Fruit fly (Drosophila melanogaster) whole organism, embryonic: ENCODE data around the gene EMC5.
A peak's percentile ranks its signal among the peaks of the same experiment; 100 is the strongest.

Source experiments
- Awh ChIP-seq: fragments of 200-800 bp; sonication (Bioruptor generic); IDR thresholded peaks from 2 replicates; pipeline ENCODE4, ENCODE4 v1.3.6; 2022; ENCODE audit warnings: missing biosample characterization, missing genetic modification characterization
- Bdp1 ChIP-seq: fragments of 200-800 bp; sonication (Bioruptor generic); optimal IDR thresholded peaks from 3 replicates; lab custom pipeline; 2016; ENCODE audit warnings: missing biosample characterization, missing genetic modification characterization
- CG10431 ChIP-seq: fragments of 200-800 bp; sonication (Bioruptor generic); optimal IDR thresholded peaks from 3 replicates; lab custom pipeline; 2018; ENCODE audit warnings: missing biosample characterization, mild to moderate bottlenecking, missing genetic modification characterization
- CG11696 ChIP-seq: fragments of 200-800 bp; sonication (Bioruptor generic); IDR thresholded peaks from 2 replicates; pipeline ENCODE4 v1.3.6; 2022; ENCODE audit warnings: missing biosample characterization, missing genetic modification characterization
- CG13775 ChIP-seq: fragments of 200-800 bp; sonication (Bioruptor generic); optimal IDR thresholded peaks from 3 replicates; lab custom pipeline; 2017; ENCODE audit warnings: missing biosample characterization, mild to moderate bottlenecking, missing genetic modification characterization
- CG14667 ChIP-seq: fragments of 200-800 bp; sonication (Bioruptor generic); IDR thresholded peaks from 2 replicates; pipeline ENCODE4 v1.3.6; 2022; ENCODE audit warnings: missing biosample characterization, missing genetic modification characterization
- CG17328 ChIP-seq: fragments of 200-800 bp; sonication (Bioruptor generic); IDR thresholded peaks from 2 replicates; pipeline ENCODE4 v1.3.6; 2022; ENCODE audit warnings: missing biosample characterization, missing genetic modification characterization
- CG17802 ChIP-seq: fragments of 200-800 bp; sonication (Bioruptor generic); optimal IDR thresholded peaks from 2 replicates; lab custom pipeline; 2018; ENCODE audit warnings: missing biosample characterization, mild to moderate bottlenecking, missing genetic modification characterization, moderate library complexity
- CG30020 ChIP-seq: fragments of 200-800 bp; optimal IDR thresholded peaks from 2 replicates; lab custom pipeline; 2019; ENCODE audit warnings: missing biosample characterization, mild to moderate bottlenecking, missing genetic modification characterization, moderate library complexity
- CG4820 ChIP-seq: fragments of 200-800 bp; sonication (Bioruptor generic); optimal IDR thresholded peaks from 3 replicates; lab custom pipeline; 2016; ENCODE audit warnings: missing biosample characterization, missing genetic modification characterization
- CG6765 ChIP-seq: fragments of 200-800 bp; sonication (Bioruptor generic); optimal IDR thresholded peaks from 3 replicates; lab custom pipeline; 2017; ENCODE audit warnings: missing biosample characterization, mild to moderate bottlenecking, missing genetic modification characterization
- CG6791 ChIP-seq: fragments of 200-800 bp; sonication (Bioruptor generic); IDR thresholded peaks from 3 replicates; pipeline ENCODE4 v1.3.6; 2022; ENCODE audit warnings: missing biosample characterization, missing genetic modification characterization; ENCODE audit not compliant: partially characterized antibody
- CG7556 ChIP-seq: fragments of 200-800 bp; sonication (Bioruptor generic); optimal IDR thresholded peaks from 2 replicates; lab custom pipeline; 2017; ENCODE audit warnings: missing biosample characterization, mild to moderate bottlenecking, missing genetic modification characterization
- CG7987 ChIP-seq: fragments of 200-800 bp; sonication (Bioruptor generic); optimal IDR thresholded peaks from 2 replicates; lab custom pipeline; 2018; ENCODE audit warnings: missing biosample characterization, mild to moderate bottlenecking, missing genetic modification characterization, moderate library complexity
- CG8388 ChIP-seq: fragments of 200-800 bp; sonication (Bioruptor generic); optimal IDR thresholded peaks from 2 replicates; lab custom pipeline; 2019; ENCODE audit warnings: missing biosample characterization, mild to moderate bottlenecking, missing genetic modification characterization, moderate library complexity
- CG9817 ChIP-seq: fragments of 200-800 bp; sonication (Bioruptor generic); optimal IDR thresholded peaks from 2 replicates; lab custom pipeline; 2018; ENCODE audit warnings: missing biosample characterization, mild to moderate bottlenecking, missing genetic modification characterization, moderate library complexity
- Camta ChIP-seq: fragments of 200-800 bp; sonication (Bioruptor generic); optimal IDR thresholded peaks from 2 replicates; lab custom pipeline; 2016; ENCODE audit warnings: missing biosample characterization, missing genetic modification characterization
- D ChIP-seq, 2 experiments: fragments of 200-800 bp in 1 of 2; fragments of >200 bp in 1 of 2; sonication (Bioruptor generic) in 1 of 2; optimal IDR thresholded peaks; 2 replicates in 1 of 2; 3 replicates in 1 of 2; lab custom pipeline; 2017; ENCODE audit warnings: mild to moderate bottlenecking in 1 of 2, missing biosample characterization in 1 of 2, missing genetic modification characterization in 1 of 2, missing genetic modification reagents in 1 of 2
- D19A ChIP-seq: fragments of 200-800 bp; optimal IDR thresholded peaks from 3 replicates; lab custom pipeline; 2019; ENCODE audit warnings: missing biosample characterization, mild to moderate bottlenecking, missing genetic modification characterization, moderate library complexity
- Eip74EF ChIP-seq, 2 experiments: fragments of 200-800 bp in 1 of 2; fragments of >200 bp in 1 of 2; sonication (Bioruptor generic) in 1 of 2; optimal IDR thresholded peaks; 2 replicates each; lab custom pipeline; 2017 to 2019; ENCODE audit warnings: missing biosample characterization in 2 of 2, missing genetic modification characterization in 2 of 2, mild to moderate bottlenecking in 1 of 2, moderate library complexity in 1 of 2
- Fer2 ChIP-seq: fragments of 200-800 bp; sonication (Bioruptor generic); optimal IDR thresholded peaks from 2 replicates; lab custom pipeline; 2018; ENCODE audit warnings: missing biosample characterization, mild to moderate bottlenecking, missing genetic modification characterization, moderate library complexity
- Gug ChIP-seq: fragments of 200-800 bp; sonication (Bioruptor generic); IDR thresholded peaks from 4 replicates; pipeline ENCODE4 v1.3.6; 2022; ENCODE audit warnings: missing biosample characterization, missing genetic modification characterization
- Hey ChIP-seq: fragments of 200-800 bp; sonication (Bioruptor generic); optimal IDR thresholded peaks from 3 replicates; lab custom pipeline; 2018; ENCODE audit warnings: missing biosample characterization, mild to moderate bottlenecking, missing genetic modification characterization
- Jarid2 ChIP-seq: fragments of 200-800 bp; sonication (Bioruptor generic); optimal IDR thresholded peaks from 3 replicates; lab custom pipeline; 2017; ENCODE audit warnings: mild to moderate bottlenecking, missing biosample characterization, missing genetic modification reagents, missing genetic modification characterization
- Med ChIP-seq: fragments of 200-800 bp; sonication (Bioruptor generic); peaks from one replicate; lab custom pipeline; 2016; ENCODE audit warnings: missing biosample characterization, missing genetic modification characterization, mild to moderate bottlenecking, inconsistent platforms, moderate library complexity
- Vsx1 ChIP-seq: fragments of 200-800 bp; sonication (Bioruptor generic); optimal IDR thresholded peaks from 2 replicates; lab custom pipeline; 2017; ENCODE audit warnings: missing biosample characterization, mild to moderate bottlenecking, missing genetic modification characterization, missing genetic modification reagents
- Xbp1 ChIP-seq: fragments of 200-800 bp; sonication (Bioruptor generic); optimal IDR thresholded peaks from 3 replicates; lab custom pipeline; 2016; ENCODE audit warnings: missing biosample characterization, mild to moderate bottlenecking, missing genetic modification characterization
- ara ChIP-seq: fragments of 200-800 bp; sonication (Bioruptor generic); IDR thresholded peaks from 2 replicates; pipeline ENCODE4 v1.3.6; 2022; ENCODE audit warnings: missing biosample characterization, missing genetic modification characterization
- bsh ChIP-seq, 2 experiments: fragments of 200-800 bp; sonication (Bioruptor generic); optimal IDR thresholded peaks; 2 replicates each; lab custom pipeline; 2017 to 2018; ENCODE audit warnings: mild to moderate bottlenecking in 2 of 2, missing biosample characterization in 2 of 2, missing genetic modification characterization in 2 of 2, moderate library complexity in 1 of 2
- crp ChIP-seq, 2 experiments: fragments of 200-800 bp; sonication (Bioruptor generic); optimal IDR thresholded peaks; 2 replicates in 1 of 2; 3 replicates in 1 of 2; lab custom pipeline; 2017; ENCODE audit warnings: missing biosample characterization in 2 of 2, missing genetic modification characterization in 2 of 2, mild to moderate bottlenecking in 1 of 2, moderate library complexity in 1 of 2
- danr ChIP-seq: fragments of 200-800 bp; sonication (Bioruptor generic); IDR thresholded peaks from 2 replicates; pipeline ENCODE4 v1.3.6; 2022; ENCODE audit warnings: missing biosample characterization, missing genetic modification characterization
- ewg ChIP-seq: fragments of 200-800 bp; sonication (Bioruptor generic); optimal IDR thresholded peaks from 3 replicates; lab custom pipeline; 2017; ENCODE audit warnings: mild to moderate bottlenecking, missing biosample characterization, missing genetic modification reagents, missing genetic modification characterization
- exex ChIP-seq: fragments of 200-800 bp; sonication (Bioruptor generic); optimal IDR thresholded peaks from 4 replicates; lab custom pipeline; 2018; ENCODE audit warnings: missing biosample characterization, mild to moderate bottlenecking, missing genetic modification characterization, moderate library complexity
- fd3F ChIP-seq: fragments of 200-800 bp; sonication (Bioruptor generic); optimal IDR thresholded peaks from 2 replicates; lab custom pipeline; 2018; ENCODE audit warnings: missing biosample characterization, mild to moderate bottlenecking, missing genetic modification characterization, moderate library complexity
- mirr ChIP-seq: fragments of 200-800 bp; sonication (Bioruptor generic); optimal IDR thresholded peaks from 3 replicates; lab custom pipeline; 2018; ENCODE audit warnings: missing biosample characterization, mild to moderate bottlenecking, missing genetic modification characterization
- pho ChIP-seq: fragments of 200-800 bp; sonication (Bioruptor generic); optimal IDR thresholded peaks from 2 replicates; lab custom pipeline; 2016; ENCODE audit warnings: missing biosample characterization, missing genetic modification characterization
- pnt ChIP-seq: fragments of 200-800 bp; sonication (Bioruptor generic); optimal IDR thresholded peaks from 3 replicates; lab custom pipeline; 2016; ENCODE audit warnings: missing biosample characterization, missing genetic modification characterization
- pros ChIP-seq: fragments of 200-800 bp; sonication (Bioruptor generic); optimal IDR thresholded peaks from 3 replicates; lab custom pipeline; 2019; ENCODE audit warnings: missing biosample characterization, mild to moderate bottlenecking, missing genetic modification characterization, moderate library complexity
- ranshi ChIP-seq: fragments of 200-800 bp; sonication (Bioruptor generic); IDR thresholded peaks from 2 replicates; pipeline ENCODE4 v1.3.6; 2022; ENCODE audit warnings: missing biosample characterization, missing genetic modification characterization
- row ChIP-seq: fragments of 200-800 bp; sonication (Bioruptor generic); IDR thresholded peaks from 3 replicates; pipeline ENCODE4 v1.3.6; 2022; ENCODE audit warnings: missing biosample characterization, missing genetic modification characterization
- sens ChIP-seq: fragments of 200-800 bp; sonication (Bioruptor generic); peaks from one replicate; lab custom pipeline; 2016; ENCODE audit warnings: missing biosample characterization, missing genetic modification characterization
- sqz ChIP-seq: fragments of 200-800 bp; sonication (Bioruptor generic); optimal IDR thresholded peaks from 3 replicates; lab custom pipeline; 2018; ENCODE audit warnings: missing biosample characterization, mild to moderate bottlenecking, missing genetic modification characterization
- tap ChIP-seq: fragments of 200-800 bp; optimal IDR thresholded peaks from 3 replicates; lab custom pipeline; 2019; ENCODE audit warnings: missing biosample characterization, mild to moderate bottlenecking, missing genetic modification characterization, moderate library complexity
- tll ChIP-seq, 2 experiments: fragments of 200-800 bp in 1 of 2; fragments of >200 bp in 1 of 2; sonication (Bioruptor generic) in 1 of 2; optimal IDR thresholded peaks; 2 replicates each; lab custom pipeline; 2017 to 2019; ENCODE audit warnings: missing biosample characterization in 2 of 2, missing genetic modification characterization in 2 of 2, mild to moderate bottlenecking in 1 of 2, moderate library complexity in 1 of 2
- toy ChIP-seq: fragments of 200-800 bp; sonication (Bioruptor generic); IDR thresholded peaks from 2 replicates; pipeline ENCODE4 v1.3.6; 2022; ENCODE audit warnings: missing biosample characterization, missing genetic modification characterization
- twi ChIP-seq: fragments of 200-800 bp; optimal IDR thresholded peaks from 2 replicates; lab custom pipeline; 2019; ENCODE audit warnings: missing biosample characterization, mild to moderate bottlenecking, missing genetic modification characterization, moderate library complexity
- zf30C ChIP-seq: fragments of 200-800 bp; sonication (Bioruptor generic); optimal IDR thresholded peaks from 3 replicates; lab custom pipeline; 2018; ENCODE audit warnings: missing biosample characterization, mild to moderate bottlenecking, missing genetic modification characterization

Gene EMC5

dm6 chr2L:19023972-19024743 is 36.7 kb downstream of the EMC5 start:
- TF ChIP-seq CG6791 (no peak), CG4820 (peak; percentile 32), Eip74EF (GFP tag; optimal IDR thresholded peaks at IDR 0.05; lab: Kevin White, UChicago) (peak in 1 of 2 experiments; percentile 66), Camta (peak; percentile 23), CG7556 (peak; percentile 94), ara (GFP tag; lab: Robert Waterston, UW) (0 out of 2 replicates have a peak, but pooled peaks have one; percentile 14), CG7987 (GFP tag; lab: Kevin White, UChicago) (peak; percentile 10), pho (GFP tag; lab: Kevin White, UChicago) (peak; percentile 13), CG14667 (GFP tag; lab: Robert Waterston, UW) (peak; percentile 21; the same call in 1 of the 2 replicates), D19A (tag; lab: Kevin White, UChicago) (peak; percentile 83), crp (GFP tag; optimal IDR thresholded peaks at IDR 0.05; lab: Kevin White, UChicago) (peak in 1 of 2 experiments; percentile 15), mirr (GFP tag; lab: Kevin White, UChicago) (peak; percentile 62), CG13775 (GFP tag; lab: Kevin White, UChicago) (peak; percentile 57), Med (GFP tag; lab: Kevin White, UChicago) (peak; percentile 67), Jarid2 (GFP tag; lab: Kevin White, UChicago) (peak; percentile 36), CG30020 (tag; lab: Kevin White, UChicago) (peak; percentile 10), Xbp1 (GFP tag; lab: Kevin White, UChicago) (peak; percentile 69), CG6765 (GFP tag; lab: Kevin White, UChicago) (peak; percentile 70), fd3F (GFP tag; lab: Kevin White, UChicago) (peak; percentile 47), CG10431 (peak; percentile 0), pnt (GFP tag; lab: Kevin White, UChicago) (no peak), sens (GFP tag; lab: Kevin White, UChicago) (peak; percentile 88), Fer2 (peak; percentile 57), toy (GFP tag; lab: Robert Waterston, UW) (0 out of 2 replicates have a peak, but pooled peaks have one; percentile 11), row (GFP tag; lab: Robert Waterston, UW) (peak; percentile 70), CG8388 (GFP tag; lab: Kevin White, UChicago) (peak; percentile 65), Bdp1 (GFP tag; lab: Kevin White, UChicago) (no peak), CG17328 (no peak; the same call in 1 of the 2 replicates), Gug (0 out of 4 replicates have a peak, but pooled peaks have one; percentile 25), exex (tag; lab: Kevin White, UChicago) (peak; percentile 15), CG11696 (GFP tag; lab: Robert Waterston, UW) (no peak), bsh (GFP tag; optimal IDR thresholded peaks at IDR 0.05; lab: Kevin White, UChicago) (peak in 1 of 2 experiments; percentile 64), Vsx1 (GFP tag; lab: Kevin White, UChicago) (peak; percentile 37), twi (peak; percentile 24), tll (GFP tag; optimal IDR thresholded peaks at IDR 0.05; lab: Kevin White, UChicago) (no peak), tap (tag; lab: Kevin White, UChicago) (peak; percentile 74), pros (GFP tag; lab: Kevin White, UChicago) (no peak), Awh (no peak), zf30C (GFP tag; lab: Kevin White, UChicago) (peak; percentile 51), CG17802 (tag; lab: Kevin White, UChicago) (peak; percentile 14), danr (GFP tag; lab: Robert Waterston, UW) (no peak), ranshi (GFP tag; lab: Robert Waterston, UW) (0 out of 2 replicates have a peak, but pooled peaks have one; percentile 6), ewg (peak; percentile 38), sqz (GFP tag; lab: Kevin White, UChicago) (peak; percentile 39), Hey (tag; lab: Kevin White, UChicago) (peak; percentile 80), CG9817 (tag; lab: Kevin White, UChicago) (peak; percentile 65), D (optimal IDR thresholded peaks at IDR 0.05; lab: Kevin White, UChicago) (no peak), D (GFP tag; optimal IDR thresholded peaks at IDR 0.05; lab: Kevin White, UChicago) (peak; percentile 67)
